Worm (Caenorhabditis elegans) whole organism, L1 larva: ENCODE results near the gene ZC302.3.

ENCODE experiments used
- C04F5.9 ChIP-seq: sonication (generic microtip); optimal IDR thresholded peaks from 2 replicates; lab custom pipeline; 2016; ENCODE audit warnings: missing genetic modification characterization, missing compliant biosample characterization
- F16B12.6 ChIP-seq: fragments of 150-350 bp; optimal IDR thresholded peaks from 2 replicates; lab custom pipeline; 2014; ENCODE audit warnings: missing biosample characterization, missing genetic modification characterization
- Y116A8C.19 ChIP-seq: sonication (generic microtip); optimal IDR thresholded peaks from 2 replicates; lab custom pipeline; 2016; ENCODE audit warnings: missing compliant biosample characterization, missing genetic modification characterization, borderline replicate concordance
- alr-1 ChIP-seq: fragments of 200-800 bp; sonication (Bioruptor generic); optimal IDR thresholded peaks from 2 replicates; lab custom pipeline; 2018; ENCODE audit warnings: borderline replicate concordance, mild to moderate bottlenecking, missing genetic modification characterization, missing compliant biosample characterization
- aly-2 ChIP-seq: fragments of 150-350 bp; optimal IDR thresholded peaks from 2 replicates; lab custom pipeline; 2014; ENCODE audit warnings: missing biosample characterization, missing genetic modification characterization
- ama-1 ChIP-seq: fragments of 150-350 bp; optimal IDR thresholded peaks from 2 replicates; lab custom pipeline; 2014
- ceh-88 ChIP-seq: fragments of 200-800 bp; sonication (Bioruptor generic); IDR thresholded peaks from 2 replicates; pipeline ENCODE4 v1.3.6; 2022; ENCODE audit warnings: missing genetic modification characterization, missing compliant biosample characterization
- ces-1 ChIP-seq: fragments of 150-350 bp; optimal IDR thresholded peaks from 2 replicates; lab custom pipeline; 2014; ENCODE audit warnings: missing biosample characterization, missing genetic modification reagents, missing genetic modification characterization
- dpl-1 ChIP-seq, 3 experiments: fragments of 150-350 bp in 2 of 3; sonication (generic microtip) in 1 of 3; optimal IDR thresholded peaks; 2 replicates each; lab custom pipeline; 2014 to 2017; ENCODE audit warnings: missing biosample characterization in 3 of 3, missing genetic modification characterization in 3 of 3, missing genetic modification reagents in 3 of 3
- efl-1 ChIP-seq, 4 experiments: fragments of 150-350 bp; optimal IDR thresholded peaks in 3 of 4; peaks in 1 of 4; 1 replicate in 1 of 4; 2 replicates in 3 of 4; lab custom pipeline; 2014; ENCODE audit warnings: missing biosample characterization in 2 of 4, missing genetic modification characterization in 2 of 4, missing genetic modification reagents in 2 of 4
- egl-27 ChIP-seq, 2 experiments: fragments of 150-350 bp in 1 of 2; sonication (generic microtip); optimal IDR thresholded peaks; 3 replicates each; lab custom pipeline; 2017 to 2018; ENCODE audit warnings: missing biosample characterization in 2 of 2, missing genetic modification characterization in 2 of 2, missing genetic modification reagents in 2 of 2
- elt-2 ChIP-seq: sonication (generic microtip); optimal IDR thresholded peaks from 2 replicates; lab custom pipeline; 2016; ENCODE audit warnings: missing genetic modification characterization, mild to moderate bottlenecking, inconsistent platforms, missing compliant biosample characterization, missing genetic modification reagents
- ets-5 ChIP-seq: fragments of 200-800 bp; sonication (Bioruptor generic); IDR thresholded peaks from 2 replicates; pipeline ENCODE4 v1.3.6; 2022; ENCODE audit warnings: missing genetic modification characterization, missing compliant biosample characterization
- fkh-4 ChIP-seq: sonication (generic microtip); optimal IDR thresholded peaks from 2 replicates; lab custom pipeline; 2016; ENCODE audit warnings: missing compliant biosample characterization, missing genetic modification characterization, borderline replicate concordance
- fos-1 ChIP-seq: fragments of 150-350 bp; optimal IDR thresholded peaks from 2 replicates; lab custom pipeline; 2014; ENCODE audit warnings: missing biosample characterization, missing genetic modification characterization
- irx-1 ChIP-seq: sonication (generic microtip); optimal IDR thresholded peaks from 2 replicates; lab custom pipeline; 2016; ENCODE audit warnings: missing genetic modification characterization, missing compliant biosample characterization
- lin-35 ChIP-seq, 2 experiments: fragments of 150-350 bp; optimal IDR thresholded peaks; 2 replicates each; lab custom pipeline; 2014; ENCODE audit warnings: missing biosample characterization in 2 of 2, missing genetic modification characterization in 2 of 2, missing genetic modification reagents in 2 of 2
- lin-39 ChIP-seq: fragments of 150-350 bp; optimal IDR thresholded peaks from 2 replicates; lab custom pipeline; 2014; ENCODE audit warnings: missing biosample characterization, missing genetic modification reagents, missing genetic modification characterization
- mab-9 ChIP-seq: fragments of 200-800 bp; sonication (Bioruptor generic); IDR thresholded peaks from 2 replicates; pipeline ENCODE4 v1.3.6; 2022; ENCODE audit warnings: missing genetic modification reagents, missing genetic modification characterization, missing compliant biosample characterization
- mdl-1 ChIP-seq, 2 experiments: fragments of 150-350 bp; optimal IDR thresholded peaks; 2 replicates each; lab custom pipeline; 2014 to 2017; ENCODE audit warnings: missing biosample characterization in 2 of 2, missing genetic modification characterization in 2 of 2, inconsistent platforms in 1 of 2
- nhr-12 ChIP-seq: sonication (generic microtip); optimal IDR thresholded peaks from 2 replicates; lab custom pipeline; 2017; ENCODE audit warnings: missing biosample characterization, missing genetic modification characterization
- nhr-19 ChIP-seq: fragments of 200-800 bp; sonication (Bioruptor generic); conservative IDR thresholded peaks from 2 replicates; pipeline ENCODE4 v1.3.6; 2022; ENCODE audit warnings: missing genetic modification characterization, missing compliant biosample characterization
- nhr-71 ChIP-seq: sonication (generic microtip); optimal IDR thresholded peaks from 2 replicates; lab custom pipeline; 2016; ENCODE audit warnings: mild to moderate bottlenecking, missing genetic modification characterization, moderate library complexity, missing compliant biosample characterization
- nhr-85 ChIP-seq: sonication (generic microtip); peaks from one replicate; lab custom pipeline; 2016; ENCODE audit warnings: missing genetic modification characterization, inconsistent platforms, missing compliant biosample characterization
- pag-3 ChIP-seq: sonication (generic microtip); optimal IDR thresholded peaks from 2 replicates; lab custom pipeline; 2017; ENCODE audit warnings: missing genetic modification characterization, mild to moderate bottlenecking, missing compliant biosample characterization, antibody characterized with exemption, borderline replicate concordance; ENCODE audit not compliant: insufficient read depth
- pqm-1 ChIP-seq: sonication (generic microtip); optimal IDR thresholded peaks from 3 replicates; lab custom pipeline; 2017; ENCODE audit warnings: missing biosample characterization, missing genetic modification characterization
- snpc-4 ChIP-seq: fragments of 150-350 bp; optimal IDR thresholded peaks from 2 replicates; lab custom pipeline; 2014; ENCODE audit warnings: missing biosample characterization, missing genetic modification characterization
- sptf-1 ChIP-seq: fragments of 150-350 bp; optimal IDR thresholded peaks from 2 replicates; lab custom pipeline; 2014; ENCODE audit warnings: missing biosample characterization, missing genetic modification characterization
- sup-37 ChIP-seq: fragments of 200-800 bp; sonication (Bioruptor generic); optimal IDR thresholded peaks from 2 replicates; lab custom pipeline; 2018; ENCODE audit warnings: mild to moderate bottlenecking, missing genetic modification characterization, missing compliant biosample characterization
- swsn-7 ChIP-seq: sonication (generic microtip); optimal IDR thresholded peaks from 2 replicates; lab custom pipeline; 2016; ENCODE audit warnings: missing genetic modification characterization, missing compliant biosample characterization
- unc-130 ChIP-seq: fragments of 150-350 bp; optimal IDR thresholded peaks from 2 replicates; lab custom pipeline; 2017; ENCODE audit warnings: missing biosample characterization, missing genetic modification characterization, inconsistent platforms
- unc-30 ChIP-seq: sonication (generic microtip); optimal IDR thresholded peaks from 2 replicates; lab custom pipeline; 2017; ENCODE audit warnings: missing biosample characterization, missing genetic modification characterization
- unc-98 ChIP-seq: fragments of 200-800 bp; sonication (Bioruptor generic); IDR thresholded peaks from 2 replicates; pipeline ENCODE4 v1.3.6; 2022; ENCODE audit warnings: missing genetic modification characterization, missing compliant biosample characterization
- xbp-1 ChIP-seq: sonication (generic microtip); optimal IDR thresholded peaks from 2 replicates; lab custom pipeline; 2016; ENCODE audit warnings: missing genetic modification characterization, missing compliant biosample characterization
- zag-1 ChIP-seq: fragments of 150-350 bp; optimal IDR thresholded peaks from 2 replicates; lab custom pipeline; 2014; ENCODE audit warnings: missing biosample characterization, missing genetic modification characterization
- ztf-4 ChIP-seq: fragments of 150-350 bp; optimal IDR thresholded peaks from 2 replicates; lab custom pipeline; 2014; ENCODE audit warnings: missing biosample characterization, missing genetic modification characterization

The ZC302.3 gene

DNA sequence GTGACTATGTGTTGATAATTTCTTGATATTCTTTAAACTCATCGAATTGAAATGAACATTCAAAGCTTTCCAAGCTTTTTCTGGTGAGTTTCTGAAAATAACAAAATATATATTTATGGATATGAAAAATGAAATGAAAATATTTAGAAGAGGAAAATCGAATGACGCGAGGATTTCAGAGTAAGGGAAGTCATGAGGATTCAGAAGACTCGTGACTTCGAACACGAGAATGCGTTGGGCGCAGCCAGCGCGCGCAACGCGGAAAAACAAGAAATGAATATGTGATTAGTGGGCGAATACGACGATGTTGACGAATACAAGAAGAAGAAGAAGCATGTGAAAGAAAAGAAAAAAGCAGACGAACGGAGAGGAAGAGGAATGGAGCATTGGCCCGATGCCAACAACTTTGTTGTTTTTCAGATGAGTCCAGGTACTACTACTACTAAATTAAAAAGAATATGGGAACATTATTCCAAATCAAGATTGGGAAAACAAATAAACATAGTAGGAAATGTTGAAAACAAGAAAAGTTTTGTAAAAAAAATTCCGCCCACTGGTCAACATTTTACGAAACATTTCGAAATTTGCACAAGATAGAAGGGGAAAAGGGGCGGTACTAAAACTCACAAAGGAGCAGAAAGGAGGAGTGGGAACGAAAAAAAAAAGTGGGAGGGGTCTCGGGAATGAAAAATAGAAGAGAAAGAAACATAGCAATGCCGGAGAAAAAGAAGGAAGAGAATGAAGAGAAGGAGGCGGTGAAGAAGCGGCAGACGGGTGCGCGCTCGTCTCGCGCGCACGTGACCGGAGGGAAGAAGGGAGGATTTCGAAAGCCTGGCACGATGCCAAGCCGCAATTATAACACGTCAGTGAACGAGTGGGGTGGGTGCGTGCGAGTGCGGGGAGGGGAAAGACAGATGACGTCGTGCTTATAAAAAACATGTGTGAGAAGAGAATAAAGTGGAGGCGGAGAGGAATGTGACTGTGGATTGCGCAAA is 25.8 kb downstream of the ZC302.3 start (continued):
- TF ChIP-seq mab-9 (GFP tag; lab: Robert Waterston, UW) (peak; percentile 89), xbp-1 (tag; lab: Kevin White, UChicago) (peak; percentile 97), lin-35 (GFP tag; optimal IDR thresholded peaks at IDR 0.05; lab: Kevin White, UChicago) (peak; percentile 71 to 73), lin-39 (peak; percentile 84), dpl-1 (GFP tag; optimal IDR thresholded peaks at IDR 0.05; lab: Kevin White, UChicago) (peak; percentile 46 to 62 (median 60)), alr-1 (tag; lab: Kevin White, UChicago) (no peak), nhr-19 (GFP tag; lab: Robert Waterston, UW) (peak; percentile 96), ceh-88 (GFP tag; lab: Robert Waterston, UW) (peak; percentile 92), zag-1 (no peak), unc-130 (tag; lab: Kevin White, UChicago) (peak; percentile 92), sup-37 (GFP tag; lab: Kevin White, UChicago) (peak; percentile 82), nhr-12 (tag; lab: Kevin White, UChicago) (no peak), elt-2 (tag; lab: Kevin White, UChicago) (peak; percentile 29), F16B12.6 (tag; lab: Kevin White, UChicago) (peak; percentile 21), fkh-4 (tag; lab: Kevin White, UChicago) (peak; percentile 85), pag-3 (tag; lab: Kevin White, UChicago) (peak; percentile 88), irx-1 (tag; lab: Kevin White, UChicago) (peak; percentile 92), snpc-4 (peak; percentile 94), ztf-4 (tag; lab: Kevin White, UChicago) (peak; percentile 91), ces-1 (GFP tag; lab: Kevin White, UChicago) (no peak), sptf-1 (tag; lab: Kevin White, UChicago) (no peak), pqm-1 (no peak), C04F5.9 (tag; lab: Kevin White, UChicago) (no peak), nhr-71 (peak; percentile 98), unc-98 (GFP tag; lab: Robert Waterston, UW) (peak; percentile 48; the same call in 1 of the 2 replicates), nhr-85 (peak; percentile 99), ets-5 (no peak), efl-1 (optimal IDR thresholded peaks at IDR 0.05; lab: Kevin White, UChicago) (peak; percentile 70 to 72), efl-1 (GFP tag; optimal IDR thresholded peaks at IDR 0.05 in 1 of 2; lab: Kevin White, UChicago) (peak; percentile 34 to 93), ama-1 (lab: Kevin White, UChicago) (peak; percentile 55), unc-30 (tag; lab: Kevin White, UChicago) (no peak), Y116A8C.19 (tag; lab: Kevin White, UChicago) (no peak), mdl-1 (tag; optimal IDR thresholded peaks at IDR 0.05; lab: Kevin White, UChicago) (peak; percentile 88 to 98), swsn-7 (tag; lab: Kevin White, UChicago) (peak; percentile 90), egl-27 (tag; optimal IDR thresholded peaks at IDR 0.05; lab: Kevin White, UChicago) (peak; percentile 60 to 78)

DNA sequence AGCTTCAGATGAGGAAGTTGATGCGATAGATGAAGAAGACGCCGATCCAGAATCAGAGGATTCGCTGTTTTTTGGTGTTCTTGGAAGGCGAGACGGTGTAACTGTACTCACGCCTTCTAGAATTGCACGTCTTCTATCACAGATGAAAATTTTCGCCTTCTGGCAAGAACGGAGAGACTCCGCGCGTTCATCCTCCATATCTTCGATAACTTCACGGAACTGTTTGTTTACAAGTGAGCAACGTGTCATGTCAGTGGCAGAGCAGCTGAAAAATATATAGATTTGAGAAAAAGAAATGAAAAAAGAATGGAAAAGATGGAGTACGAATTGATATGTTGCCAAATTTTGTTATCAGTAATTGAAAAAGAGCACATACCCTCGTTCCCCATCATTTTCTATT is 26.6 kb downstream of the ZC302.3 start:
- TF ChIP-seq ztf-4 (tag; lab: Kevin White, UChicago) (no peak), efl-1 (optimal IDR thresholded peaks at IDR 0.05; lab: Kevin White, UChicago) (no peak), efl-1 (GFP tag; optimal IDR thresholded peaks at IDR 0.05 in 1 of 2; lab: Kevin White, UChicago) (peak in 1 of 2 experiments; percentile 87), lin-35 (GFP tag; optimal IDR thresholded peaks at IDR 0.05; lab: Kevin White, UChicago) (peak in 1 of 2 experiments; percentile 2)

DNA sequence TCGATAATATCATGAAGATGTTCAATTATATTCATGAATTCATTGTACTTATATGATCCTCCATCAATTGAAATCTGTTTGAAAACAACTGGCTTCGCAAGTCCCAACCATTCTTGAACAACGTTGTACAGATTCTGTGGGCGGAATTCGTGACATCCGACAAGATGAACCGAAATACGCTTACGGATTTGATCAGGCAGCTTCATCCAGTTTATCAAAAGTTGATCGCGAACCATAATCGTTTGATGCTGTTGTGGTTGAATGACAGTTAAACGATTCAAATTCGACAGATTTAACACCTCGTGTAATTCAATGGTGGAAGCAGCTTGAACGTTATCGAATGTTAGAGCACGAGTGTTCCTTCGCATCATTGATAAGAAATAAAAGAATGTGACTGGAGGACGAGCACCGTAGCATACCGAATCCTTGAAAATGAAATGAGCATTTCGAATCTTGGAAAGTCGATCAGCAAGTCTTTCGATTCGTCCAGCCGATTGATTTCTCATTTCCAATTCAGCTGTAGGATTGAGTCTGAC is 27.5 kb downstream of the ZC302.3 start:
- no peak for TF ChIP-seq fos-1 (tag; lab: Kevin White, UChicago)
- peak; percentile 80 for TF ChIP-seq aly-2
- no peak for TF ChIP-seq efl-1 (optimal IDR thresholded peaks at IDR 0.05; lab: Kevin White, UChicago)
- TF ChIP-seq efl-1 (GFP tag; optimal IDR thresholded peaks at IDR 0.05 in 1 of 2; lab: Kevin White, UChicago): peak in 1 of 2 experiments; percentile 90
